Worm (Caenorhabditis elegans) whole organism, L1 larva: ENCODE data around the gene W03F8.4.

Experiments used
- C04F5.9 ChIP-seq: sonication (generic microtip); optimal IDR thresholded peaks from 2 replicates; lab custom pipeline; 2016; ENCODE audit warnings: missing genetic modification characterization, missing compliant biosample characterization
- C16A3.4 ChIP-seq: fragments of 150-350 bp; optimal IDR thresholded peaks from 2 replicates; lab custom pipeline; 2014; ENCODE audit warnings: missing biosample characterization, missing genetic modification characterization
- blmp-1 ChIP-seq: fragments of 150-350 bp; optimal IDR thresholded peaks from 2 replicates; lab custom pipeline; 2014; ENCODE audit warnings: missing biosample characterization, missing genetic modification characterization
- ceh-63 ChIP-seq: fragments of 200-800 bp; sonication (Bioruptor generic); optimal IDR thresholded peaks from 2 replicates; lab custom pipeline; 2018; ENCODE audit warnings: mild to moderate bottlenecking, missing genetic modification characterization, missing compliant biosample characterization
- ceh-8 ChIP-seq: fragments of 200-800 bp; sonication (Bioruptor generic); optimal IDR thresholded peaks from 2 replicates; lab custom pipeline; 2018; ENCODE audit warnings: mild to moderate bottlenecking, missing genetic modification characterization, moderate library complexity, missing compliant biosample characterization
- ceh-82 ChIP-seq, 3 experiments: fragments of 150-350 bp in 1 of 3; sonication (generic microtip) in 2 of 3; optimal IDR thresholded peaks; 2 replicates each; lab custom pipeline; 2014 to 2017; ENCODE audit warnings: missing biosample characterization in 3 of 3, missing genetic modification characterization in 3 of 3
- ceh-88 ChIP-seq: fragments of 200-800 bp; sonication (Bioruptor generic); IDR thresholded peaks from 2 replicates; pipeline ENCODE4 v1.3.6; 2022; ENCODE audit warnings: missing genetic modification characterization, missing compliant biosample characterization
- ces-1 ChIP-seq: fragments of 150-350 bp; optimal IDR thresholded peaks from 2 replicates; lab custom pipeline; 2014; ENCODE audit warnings: missing biosample characterization, missing genetic modification reagents, missing genetic modification characterization
- dpl-1 ChIP-seq, 3 experiments: fragments of 150-350 bp in 2 of 3; sonication (generic microtip) in 1 of 3; optimal IDR thresholded peaks; 2 replicates each; lab custom pipeline; 2014 to 2017; ENCODE audit warnings: missing biosample characterization in 3 of 3, missing genetic modification characterization in 3 of 3, missing genetic modification reagents in 3 of 3
- efl-1 ChIP-seq, 4 experiments: fragments of 150-350 bp; optimal IDR thresholded peaks in 3 of 4; peaks in 1 of 4; 1 replicate in 1 of 4; 2 replicates in 3 of 4; lab custom pipeline; 2014; ENCODE audit warnings: missing biosample characterization in 2 of 4, missing genetic modification characterization in 2 of 4, missing genetic modification reagents in 2 of 4
- egl-27 ChIP-seq, 2 experiments: fragments of 150-350 bp in 1 of 2; sonication (generic microtip); optimal IDR thresholded peaks; 3 replicates each; lab custom pipeline; 2017 to 2018; ENCODE audit warnings: missing biosample characterization in 2 of 2, missing genetic modification characterization in 2 of 2, missing genetic modification reagents in 2 of 2
- elt-3 ChIP-seq, 6 experiments: fragments of 150-350 bp in 1 of 6; sonication (generic microtip); optimal IDR thresholded peaks; 2 replicates each; lab custom pipeline; 2017 to 2018; ENCODE audit warnings: missing biosample characterization in 6 of 6, missing genetic modification characterization in 6 of 6, inconsistent platforms in 1 of 6
- ets-5 ChIP-seq: fragments of 200-800 bp; sonication (Bioruptor generic); IDR thresholded peaks from 2 replicates; pipeline ENCODE4 v1.3.6; 2022; ENCODE audit warnings: missing genetic modification characterization, missing compliant biosample characterization
- fkh-10 ChIP-seq: sonication (generic microtip); optimal IDR thresholded peaks from 2 replicates; lab custom pipeline; 2017; ENCODE audit warnings: missing biosample characterization, missing genetic modification reagents, missing genetic modification characterization
- fkh-4 ChIP-seq: sonication (generic microtip); optimal IDR thresholded peaks from 2 replicates; lab custom pipeline; 2016; ENCODE audit warnings: missing compliant biosample characterization, missing genetic modification characterization, borderline replicate concordance
- fkh-8 ChIP-seq: sonication (generic microtip); optimal IDR thresholded peaks from 2 replicates; lab custom pipeline; 2016; ENCODE audit warnings: mild to moderate bottlenecking, missing genetic modification characterization, missing compliant biosample characterization
- jun-1 ChIP-seq: fragments of 150-350 bp; optimal IDR thresholded peaks from 2 replicates; lab custom pipeline; 2014; ENCODE audit warnings: missing biosample characterization, missing genetic modification reagents, missing genetic modification characterization
- lin-13 ChIP-seq: fragments of 150-350 bp; optimal IDR thresholded peaks from 2 replicates; lab custom pipeline; 2014; ENCODE audit warnings: missing biosample characterization, missing genetic modification reagents, missing genetic modification characterization
- lin-14 ChIP-seq: fragments of 200-800 bp; sonication (Bioruptor generic); optimal IDR thresholded peaks from 2 replicates; lab custom pipeline; 2018; ENCODE audit warnings: mild to moderate bottlenecking, missing genetic modification characterization, moderate library complexity, missing compliant biosample characterization
- lsy-2 ChIP-seq, 2 experiments: fragments of 150-350 bp; optimal IDR thresholded peaks; 2 replicates each; lab custom pipeline; 2014; ENCODE audit warnings: missing biosample characterization in 2 of 2, missing genetic modification characterization in 2 of 2
- mdl-1 ChIP-seq, 2 experiments: fragments of 150-350 bp; optimal IDR thresholded peaks; 2 replicates each; lab custom pipeline; 2014 to 2017; ENCODE audit warnings: missing biosample characterization in 2 of 2, missing genetic modification characterization in 2 of 2, inconsistent platforms in 1 of 2
- mef-2 ChIP-seq: fragments of 150-350 bp; optimal IDR thresholded peaks from 2 replicates; lab custom pipeline; 2014; ENCODE audit warnings: missing biosample characterization, missing genetic modification characterization
- mep-1 ChIP-seq: fragments of 150-350 bp; optimal IDR thresholded peaks from 2 replicates; lab custom pipeline; 2014; ENCODE audit warnings: missing biosample characterization, missing genetic modification characterization
- nhr-19 ChIP-seq: fragments of 200-800 bp; sonication (Bioruptor generic); conservative IDR thresholded peaks from 2 replicates; pipeline ENCODE4 v1.3.6; 2022; ENCODE audit warnings: missing genetic modification characterization, missing compliant biosample characterization
- nhr-20 ChIP-seq: sonication (generic microtip); optimal IDR thresholded peaks from 2 replicates; lab custom pipeline; 2016; ENCODE audit warnings: mild to moderate bottlenecking, missing genetic modification characterization, missing compliant biosample characterization
- nhr-237 ChIP-seq: fragments of 150-350 bp; optimal IDR thresholded peaks from 2 replicates; lab custom pipeline; 2014; ENCODE audit warnings: missing biosample characterization, missing genetic modification characterization
- nhr-47 ChIP-seq: sonication (generic microtip); optimal IDR thresholded peaks from 2 replicates; lab custom pipeline; 2016; ENCODE audit warnings: mild to moderate bottlenecking, missing genetic modification characterization, moderate library complexity, missing compliant biosample characterization
- nhr-71 ChIP-seq: sonication (generic microtip); optimal IDR thresholded peaks from 2 replicates; lab custom pipeline; 2016; ENCODE audit warnings: mild to moderate bottlenecking, missing genetic modification characterization, moderate library complexity, missing compliant biosample characterization
- nhr-85 ChIP-seq: sonication (generic microtip); peaks from one replicate; lab custom pipeline; 2016; ENCODE audit warnings: missing genetic modification characterization, inconsistent platforms, missing compliant biosample characterization
- snu-23 ChIP-seq: sonication (generic microtip); optimal IDR thresholded peaks from 2 replicates; lab custom pipeline; 2016; ENCODE audit warnings: missing genetic modification characterization, missing compliant biosample characterization
- sup-37 ChIP-seq: fragments of 200-800 bp; sonication (Bioruptor generic); optimal IDR thresholded peaks from 2 replicates; lab custom pipeline; 2018; ENCODE audit warnings: mild to moderate bottlenecking, missing genetic modification characterization, missing compliant biosample characterization
- swsn-7 ChIP-seq: sonication (generic microtip); optimal IDR thresholded peaks from 2 replicates; lab custom pipeline; 2016; ENCODE audit warnings: missing genetic modification characterization, missing compliant biosample characterization
- tbx-2 ChIP-seq: sonication (generic microtip); optimal IDR thresholded peaks from 2 replicates; lab custom pipeline; 2016; ENCODE audit warnings: missing genetic modification characterization, missing compliant biosample characterization
- unc-130 ChIP-seq: fragments of 150-350 bp; optimal IDR thresholded peaks from 2 replicates; lab custom pipeline; 2017; ENCODE audit warnings: missing biosample characterization, missing genetic modification characterization, inconsistent platforms
- unc-98 ChIP-seq: fragments of 200-800 bp; sonication (Bioruptor generic); IDR thresholded peaks from 2 replicates; pipeline ENCODE4 v1.3.6; 2022; ENCODE audit warnings: missing genetic modification characterization, missing compliant biosample characterization
- vab-15 ChIP-seq: sonication (generic microtip); optimal IDR thresholded peaks from 2 replicates; lab custom pipeline; 2017; ENCODE audit warnings: missing genotype, mild to moderate bottlenecking, missing genetic modification characterization, missing compliant biosample characterization
- zip-4 ChIP-seq: fragments of 200-800 bp; sonication (Bioruptor generic); optimal IDR thresholded peaks from 2 replicates; lab custom pipeline; 2018; ENCODE audit warnings: mild to moderate bottlenecking, missing genetic modification characterization, moderate library complexity, missing compliant biosample characterization
- ztf-11 ChIP-seq, 2 experiments: sonication (generic microtip); optimal IDR thresholded peaks; 2 replicates each; lab custom pipeline; 2016 to 2017; ENCODE audit warnings: missing genetic modification characterization in 2 of 2, missing biosample characterization in 1 of 2, missing compliant biosample characterization in 1 of 2

Gene W03F8.4

ce11 chrIV:5136523-5136922, 47.4 kb upstream of the W03F8.4 start:
- TF ChIP-seq dpl-1 (GFP tag; optimal IDR thresholded peaks at IDR 0.05; lab: Kevin White, UChicago) (no peak), fkh-8 (tag; lab: Kevin White, UChicago) (no peak), nhr-20 (tag; lab: Kevin White, UChicago) (peak; percentile 30), lsy-2 (tag; optimal IDR thresholded peaks at IDR 0.05; lab: Kevin White, UChicago) (no peak), fkh-4 (tag; lab: Kevin White, UChicago) (no peak), jun-1 (no peak), mdl-1 (tag; optimal IDR thresholded peaks at IDR 0.05; lab: Kevin White, UChicago) (no peak), blmp-1 (tag; lab: Kevin White, UChicago) (peak; percentile 77), lin-14 (GFP tag; lab: Kevin White, UChicago) (peak; percentile 55), nhr-85 (tag; lab: Kevin White, UChicago) (peak; percentile 81), ceh-82 (tag; optimal IDR thresholded peaks at IDR 0.05; lab: Kevin White, UChicago) (no peak), swsn-7 (tag; lab: Kevin White, UChicago) (no peak), sup-37 (GFP tag; lab: Kevin White, UChicago) (no peak), unc-98 (no peak), C16A3.4 (no peak), unc-130 (tag; lab: Kevin White, UChicago) (no peak), mep-1 (tag; lab: Kevin White, UChicago) (peak; percentile 37), nhr-71 (tag; lab: Kevin White, UChicago) (peak; percentile 2), ets-5 (GFP tag; lab: Robert Waterston, UW) (no peak), elt-3 (tag; optimal IDR thresholded peaks at IDR 0.05; lab: Kevin White, UChicago) (peak in 2 of 6 experiments; percentile 23 to 46), vab-15 (tag; lab: Kevin White, UChicago) (no peak), snu-23 (GFP tag; lab: Kevin White, UChicago) (peak; percentile 25)
- TF ChIP-seq, all 84 proteins: peak for 8

ce11 chrIV:5137809-5138208, 46.1 kb upstream of the W03F8.4 start:
- TF ChIP-seq tbx-2 (tag; lab: Kevin White, UChicago), result no peak
- peak; percentile 95 for TF ChIP-seq fkh-10
- TF ChIP-seq ces-1 (GFP tag; lab: Kevin White, UChicago), result no peak
- peak; percentile 89 for TF ChIP-seq lin-14 (GFP tag; lab: Kevin White, UChicago)
- TF ChIP-seq ceh-82 (tag; optimal IDR thresholded peaks at IDR 0.05; lab: Kevin White, UChicago), result peak in 2 of 3 experiments; percentile 25 to 51
- no peak for TF ChIP-seq zip-4 (GFP tag; lab: Kevin White, UChicago)
- TF ChIP-seq lsy-2 (tag; optimal IDR thresholded peaks at IDR 0.05; lab: Kevin White, UChicago), result peak; percentile 29
- TF ChIP-seq elt-3 (tag; optimal IDR thresholded peaks at IDR 0.05; lab: Kevin White, UChicago), result no peak
- peak; percentile 20 for TF ChIP-seq nhr-47
- TF ChIP-seq ceh-8, result no peak
- peak; percentile 39 for TF ChIP-seq snu-23 (GFP tag; lab: Kevin White, UChicago)
- peak; percentile 4 for TF ChIP-seq nhr-71 (tag; lab: Kevin White, UChicago)
- no peak for TF ChIP-seq nhr-85 (tag; lab: Kevin White, UChicago)
- TF ChIP-seq efl-1 (optimal IDR thresholded peaks at IDR 0.05; lab: Kevin White, UChicago), result no peak
- peak in 1 of 2 experiments; percentile 72 for TF ChIP-seq efl-1 (GFP tag; optimal IDR thresholded peaks at IDR 0.05 in 1 of 2; lab: Kevin White, UChicago)
- no peak for TF ChIP-seq egl-27 (tag; optimal IDR thresholded peaks at IDR 0.05; lab: Kevin White, UChicago)

DNA sequence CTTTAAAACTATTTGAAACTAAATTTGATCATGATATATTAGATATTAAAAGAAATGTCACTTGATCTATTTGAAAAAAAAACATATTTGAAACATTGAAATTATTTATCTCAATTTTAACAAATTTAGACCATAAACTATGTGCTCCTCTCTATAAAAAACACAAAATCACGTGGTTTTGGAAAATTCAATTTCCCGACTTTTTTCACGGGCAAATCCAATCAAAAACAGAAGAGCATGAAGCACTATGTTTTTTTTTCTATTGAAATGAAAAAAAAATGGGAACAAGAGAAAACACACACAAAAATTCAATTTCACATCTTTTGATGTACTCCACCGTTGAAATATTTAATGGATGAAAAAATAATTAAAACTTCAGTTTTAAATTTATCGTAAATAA, 44.7 kb upstream of the W03F8.4 start:
- TF ChIP-seq nhr-19 (GFP tag; lab: Robert Waterston, UW) (no peak), ceh-63 (GFP tag; lab: Kevin White, UChicago) (no peak), tbx-2 (tag; lab: Kevin White, UChicago) (no peak), ceh-88 (GFP tag; lab: Robert Waterston, UW) (no peak), ztf-11 (tag; optimal IDR thresholded peaks at IDR 0.05; lab: Kevin White, UChicago) (no peak), nhr-237 (no peak), lin-13 (GFP tag; lab: Kevin White, UChicago) (no peak), nhr-71 (tag; lab: Kevin White, UChicago) (peak; percentile 26), C04F5.9 (no peak), unc-98 (no peak), blmp-1 (tag; lab: Kevin White, UChicago) (no peak), fkh-4 (tag; lab: Kevin White, UChicago) (no peak), fkh-10 (peak; percentile 73), jun-1 (no peak), lsy-2 (tag; optimal IDR thresholded peaks at IDR 0.05; lab: Kevin White, UChicago) (peak in 1 of 2 experiments; percentile 15), mef-2 (tag; lab: Kevin White, UChicago) (no peak), lin-14 (GFP tag; lab: Kevin White, UChicago) (peak; percentile 68), sup-37 (GFP tag; lab: Kevin White, UChicago) (no peak)
